Worm (Caenorhabditis elegans) whole organism, young adult: ENCODE measurements around the gene M28.9.

Source experiments
- B0035.1 ChIP-seq: sonication (generic microtip); optimal IDR thresholded peaks from 2 replicates; lab custom pipeline; 2016; ENCODE audit warnings: missing genetic modification characterization, mild to moderate bottlenecking, missing compliant biosample characterization, missing genotype, missing genetic modification reagents
- F10E7.11 ChIP-seq: sonication (generic microtip); optimal IDR thresholded peaks from 2 replicates; lab custom pipeline; 2017; ENCODE audit warnings: mild to moderate bottlenecking, missing genetic modification characterization, moderate library complexity, missing compliant biosample characterization
- F22D6.2 ChIP-seq: sonication (generic microtip); optimal IDR thresholded peaks from 2 replicates; lab custom pipeline; 2016; ENCODE audit warnings: mild to moderate bottlenecking, missing genetic modification characterization, missing compliant biosample characterization
- F23B12.7 ChIP-seq: sonication (generic microtip); optimal IDR thresholded peaks from 2 replicates; lab custom pipeline; 2017; ENCODE audit warnings: missing genetic modification characterization, mild to moderate bottlenecking, missing compliant biosample characterization, antibody characterized with exemption, moderate library complexity; ENCODE audit not compliant: insufficient read depth
- F37B4.10 ChIP-seq: fragments of 200-800 bp; sonication (Bioruptor generic); IDR thresholded peaks from 2 replicates; pipeline ENCODE4 v1.3.6; 2022; ENCODE audit warnings: missing genetic modification characterization, missing compliant biosample characterization
- F39B2.1 ChIP-seq: fragments of 200-800 bp; sonication (Bioruptor generic); IDR thresholded peaks from 2 replicates; pipeline ENCODE4 v1.3.6; 2022; ENCODE audit warnings: missing genetic modification reagents, missing genetic modification characterization, missing compliant biosample characterization
- F52B5.7 ChIP-seq: sonication (generic microtip); optimal IDR thresholded peaks from 2 replicates; lab custom pipeline; 2016; ENCODE audit warnings: mild to moderate bottlenecking, missing genetic modification characterization, missing compliant biosample characterization
- F57A8.1 ChIP-seq: fragments of 200-800 bp; sonication (Bioruptor generic); optimal IDR thresholded peaks from 2 replicates; lab custom pipeline; 2018; ENCODE audit warnings: mild to moderate bottlenecking, missing genetic modification characterization, moderate library complexity, missing compliant biosample characterization
- K11D2.4 ChIP-seq: fragments of 200-800 bp; sonication (Bioruptor generic); IDR thresholded peaks from 2 replicates; pipeline ENCODE4 v1.3.6; 2022; ENCODE audit warnings: missing genetic modification reagents, missing genetic modification characterization, missing compliant biosample characterization
- T07F8.4 ChIP-seq: sonication (generic microtip); optimal IDR thresholded peaks from 2 replicates; lab custom pipeline; 2016; ENCODE audit warnings: mild to moderate bottlenecking, missing genetic modification characterization, moderate library complexity, missing compliant biosample characterization
- Y56A3A.18 ChIP-seq: fragments of 200-800 bp; sonication (Bioruptor generic); IDR thresholded peaks from 2 replicates; pipeline ENCODE4 v1.3.6; 2022; ENCODE audit warnings: missing genetic modification reagents, missing genetic modification characterization, missing compliant biosample characterization
- ZK185.1 ChIP-seq: sonication (generic microtip); optimal IDR thresholded peaks from 2 replicates; lab custom pipeline; 2016; ENCODE audit warnings: mild to moderate bottlenecking, missing genetic modification characterization, missing compliant biosample characterization; ENCODE audit not compliant: poor library complexity, severe bottlenecking
- atf-7 ChIP-seq: sonication (generic microtip); optimal IDR thresholded peaks from 2 replicates; lab custom pipeline; 2017; ENCODE audit warnings: mild to moderate bottlenecking, missing genetic modification characterization, missing compliant biosample characterization
- attf-3 ChIP-seq: fragments of 200-800 bp; sonication (Bioruptor generic); conservative IDR thresholded peaks from 2 replicates; pipeline ENCODE4 v1.3.6; 2022; ENCODE audit warnings: missing genetic modification reagents, missing genetic modification characterization, missing compliant biosample characterization
- die-1 ChIP-seq: sonication (generic microtip); optimal IDR thresholded peaks from 2 replicates; lab custom pipeline; 2016; ENCODE audit warnings: missing genotype, mild to moderate bottlenecking, missing genetic modification characterization, missing compliant biosample characterization
- efl-1 ChIP-seq: fragments of 150-350 bp; optimal IDR thresholded peaks from 2 replicates; lab custom pipeline; 2014; ENCODE audit warnings: missing biosample characterization, missing genetic modification reagents, missing genetic modification characterization
- gei-17 ChIP-seq: fragments of 200-800 bp; sonication (Bioruptor generic); optimal IDR thresholded peaks from 2 replicates; lab custom pipeline; 2018; ENCODE audit warnings: mild to moderate bottlenecking, missing genetic modification characterization, missing compliant biosample characterization
- hmg-1.2 ChIP-seq: fragments of 200-800 bp; sonication (Bioruptor generic); IDR thresholded peaks from 2 replicates; pipeline ENCODE4 v1.3.6; 2022; ENCODE audit warnings: missing genetic modification reagents, missing genetic modification characterization, missing compliant biosample characterization
- hsf-1 ChIP-seq: fragments of 200-800 bp; sonication (Bioruptor generic); IDR thresholded peaks from 2 replicates; pipeline ENCODE4 v1.3.6; 2022; ENCODE audit warnings: missing genetic modification reagents, missing genetic modification characterization, missing compliant biosample characterization
- lag-1 ChIP-seq: fragments of 200-800 bp; sonication (Bioruptor generic); IDR thresholded peaks from 2 replicates; pipeline ENCODE4 v1.3.6; 2022; ENCODE audit warnings: missing genetic modification reagents, missing genetic modification characterization, missing compliant biosample characterization
- let-526 ChIP-seq: fragments of 200-800 bp; sonication (Bioruptor generic); IDR thresholded peaks from 2 replicates; pipeline ENCODE4 v1.3.6; 2022; ENCODE audit warnings: missing genetic modification reagents, missing genetic modification characterization, missing compliant biosample characterization
- lin-35 ChIP-seq, 3 experiments: fragments of 150-350 bp in 2 of 3; sonication (generic microtip) in 1 of 3; optimal IDR thresholded peaks; 2 replicates each; lab custom pipeline; 2014 to 2018; ENCODE audit warnings: missing biosample characterization in 3 of 3, missing genetic modification characterization in 3 of 3, missing genetic modification reagents in 3 of 3
- lin-40 ChIP-seq: sonication (generic microtip); optimal IDR thresholded peaks from 2 replicates; lab custom pipeline; 2016; ENCODE audit warnings: missing genetic modification characterization, mild to moderate bottlenecking, missing compliant biosample characterization, missing genotype, missing genetic modification reagents
- madf-3 ChIP-seq: fragments of 200-800 bp; sonication (Bioruptor generic); IDR thresholded peaks from 2 replicates; pipeline ENCODE4 v1.3.6; 2022; ENCODE audit warnings: missing genetic modification reagents, missing genetic modification characterization, missing compliant biosample characterization
- madf-8 ChIP-seq: fragments of 200-800 bp; sonication (Bioruptor generic); conservative IDR thresholded peaks from 2 replicates; pipeline ENCODE4 v1.3.6; 2022; ENCODE audit warnings: missing genetic modification reagents, missing genetic modification characterization, missing compliant biosample characterization
- mxl-1 ChIP-seq: sonication (generic microtip); optimal IDR thresholded peaks from 2 replicates; lab custom pipeline; 2016; ENCODE audit warnings: missing genetic modification characterization, missing compliant biosample characterization
- nfyb-1 ChIP-seq: fragments of 200-800 bp; sonication (Bioruptor generic); IDR thresholded peaks from 2 replicates; pipeline ENCODE4 v1.3.6; 2022; ENCODE audit warnings: missing genetic modification reagents, missing genetic modification characterization, missing compliant biosample characterization
- nhr-179 ChIP-seq: sonication (generic microtip); optimal IDR thresholded peaks from 2 replicates; lab custom pipeline; 2016; ENCODE audit warnings: mild to moderate bottlenecking, missing genetic modification characterization, missing compliant biosample characterization
- nhr-27 ChIP-seq: fragments of 200-800 bp; sonication (Bioruptor generic); optimal IDR thresholded peaks from 2 replicates; lab custom pipeline; 2018; ENCODE audit warnings: mild to moderate bottlenecking, missing genetic modification characterization, moderate library complexity, missing compliant biosample characterization
- nhr-90 ChIP-seq: sonication (generic microtip); optimal IDR thresholded peaks from 2 replicates; lab custom pipeline; 2016; ENCODE audit warnings: missing genotype, mild to moderate bottlenecking, missing genetic modification characterization, missing compliant biosample characterization
- pbrm-1 ChIP-seq: fragments of 200-800 bp; sonication (Bioruptor generic); IDR thresholded peaks from 2 replicates; pipeline ENCODE4 v1.3.6; 2022; ENCODE audit warnings: missing genetic modification reagents, missing genetic modification characterization, missing compliant biosample characterization
- pha-4 ChIP-seq: fragments of 150-350 bp; sonication (generic microtip); optimal IDR thresholded peaks from 2 replicates; lab custom pipeline; 2014; ENCODE audit warnings: missing biosample characterization, missing genetic modification reagents, missing genetic modification characterization
- sdz-38 ChIP-seq: sonication (generic microtip); optimal IDR thresholded peaks from 2 replicates; lab custom pipeline; 2016; ENCODE audit warnings: missing genotype, missing genetic modification characterization, missing compliant biosample characterization
- sea-2 ChIP-seq: fragments of 200-800 bp; sonication (Bioruptor generic); IDR thresholded peaks from 2 replicates; pipeline ENCODE4 v1.3.6; 2022; ENCODE audit warnings: missing genetic modification characterization, missing compliant biosample characterization
- tbx-9 ChIP-seq: sonication (generic microtip); optimal IDR thresholded peaks from 2 replicates; lab custom pipeline; 2016; ENCODE audit warnings: borderline replicate concordance, missing genetic modification characterization, inconsistent platforms, missing compliant biosample characterization
- ztf-22 ChIP-seq: fragments of 200-800 bp; sonication (Bioruptor generic); optimal IDR thresholded peaks from 2 replicates; lab custom pipeline; 2018; ENCODE audit warnings: mild to moderate bottlenecking, missing genetic modification characterization, moderate library complexity, missing compliant biosample characterization

Gene M28.9

DNA sequence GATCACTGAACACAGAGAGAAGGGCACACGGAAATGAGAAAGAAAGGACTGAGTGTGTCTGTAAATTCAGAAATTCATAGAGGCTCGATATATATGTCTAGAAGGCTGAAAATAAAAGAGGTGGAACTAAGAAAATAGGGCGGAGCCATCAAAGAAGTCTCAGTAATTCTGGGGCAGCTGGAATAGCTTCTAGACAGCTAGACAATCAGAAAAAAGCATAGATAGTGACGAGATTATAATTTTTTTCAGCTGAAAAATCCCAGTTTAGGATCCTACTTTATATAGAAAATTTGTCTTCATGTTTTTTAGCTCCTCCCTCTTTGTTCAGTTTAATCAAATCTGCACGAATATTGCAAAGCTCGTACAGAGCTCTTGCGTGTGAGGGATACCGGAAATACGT, 25.8 kb downstream of the M28.9 start, which contains the start of gene D2089.3:
TSS of gene D2089.3 (minus strand) at position 101 of the 400 bp plus-strand sequence.
- TF ChIP-seq B0035.1 (no peak), F22D6.2 (tag; lab: Kevin White, UChicago) (no peak), K11D2.4 (GFP tag; lab: Robert Waterston, UW) (no peak), lin-35 (GFP tag; optimal IDR thresholded peaks at IDR 0.05; lab: Kevin White, UChicago) (no peak), let-526 (GFP tag; lab: Robert Waterston, UW) (no peak), madf-8 (GFP tag; lab: Robert Waterston, UW) (no peak), pbrm-1 (GFP tag; lab: Robert Waterston, UW) (no peak), ZK185.1 (tag; lab: Kevin White, UChicago) (no peak), madf-3 (GFP tag; lab: Robert Waterston, UW) (no peak), F52B5.7 (tag; lab: Kevin White, UChicago) (no peak), efl-1 (GFP tag; lab: Kevin White, UChicago) (no peak), attf-3 (GFP tag; lab: Robert Waterston, UW) (no peak), nhr-90 (no peak), gei-17 (GFP tag; lab: Kevin White, UChicago) (no peak), sea-2 (GFP tag; lab: Robert Waterston, UW) (no peak), F23B12.7 (tag; lab: Kevin White, UChicago) (no peak), F37B4.10 (GFP tag; lab: Robert Waterston, UW) (no peak), lag-1 (GFP tag; lab: Robert Waterston, UW) (no peak), F39B2.1 (GFP tag; lab: Robert Waterston, UW) (no peak), T07F8.4 (tag; lab: Kevin White, UChicago) (no peak)

DNA sequence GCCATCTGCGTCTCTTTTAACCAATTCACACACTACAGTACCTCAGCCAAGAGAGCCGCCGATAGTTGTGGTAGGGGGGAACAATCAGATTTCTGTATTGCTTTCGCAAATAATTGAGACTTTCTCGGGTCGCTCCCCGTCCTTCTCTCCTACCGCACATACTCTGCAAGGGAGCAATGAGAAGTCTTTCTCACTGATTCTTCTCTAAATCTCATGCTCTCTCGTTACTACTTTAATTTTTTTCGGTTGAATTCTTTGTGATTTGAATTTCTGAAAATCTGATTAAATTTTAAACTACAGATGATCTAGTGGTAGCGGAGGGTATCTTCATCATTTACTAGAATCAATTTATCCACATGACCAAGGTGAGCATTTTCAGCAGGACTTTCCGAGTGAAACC, 36.1 kb downstream of the M28.9 start, which contains the start of gene ptb-1:
TSS of gene ptb-1 (plus strand) at position 301 of the 400 bp plus-strand sequence.
- TF ChIP-seq tbx-9 (tag; lab: Kevin White, UChicago), result no peak
- no peak for TF ChIP-seq lin-35 (GFP tag; optimal IDR thresholded peaks at IDR 0.05; lab: Kevin White, UChicago)
- no peak for TF ChIP-seq sdz-38 (tag; lab: Kevin White, UChicago)
- TF ChIP-seq nhr-27 (tag; lab: Kevin White, UChicago), result no peak
- no peak for TF ChIP-seq ZK185.1 (tag; lab: Kevin White, UChicago)
- TF ChIP-seq K11D2.4 (GFP tag; lab: Robert Waterston, UW), result no peak
- TF ChIP-seq atf-7 (tag; lab: Kevin White, UChicago), result no peak
- TF ChIP-seq lin-40 (tag; lab: Kevin White, UChicago), result no peak
- TF ChIP-seq pha-4 (tag; lab: Kevin White, UChicago), result no peak
- TF ChIP-seq nfyb-1 (GFP tag; lab: Robert Waterston, UW), result no peak
- TF ChIP-seq F10E7.11 (tag; lab: Kevin White, UChicago), result no peak
- TF ChIP-seq die-1 (tag; lab: Kevin White, UChicago), result no peak
- no peak for TF ChIP-seq F57A8.1 (GFP tag; lab: Kevin White, UChicago)

DNA sequence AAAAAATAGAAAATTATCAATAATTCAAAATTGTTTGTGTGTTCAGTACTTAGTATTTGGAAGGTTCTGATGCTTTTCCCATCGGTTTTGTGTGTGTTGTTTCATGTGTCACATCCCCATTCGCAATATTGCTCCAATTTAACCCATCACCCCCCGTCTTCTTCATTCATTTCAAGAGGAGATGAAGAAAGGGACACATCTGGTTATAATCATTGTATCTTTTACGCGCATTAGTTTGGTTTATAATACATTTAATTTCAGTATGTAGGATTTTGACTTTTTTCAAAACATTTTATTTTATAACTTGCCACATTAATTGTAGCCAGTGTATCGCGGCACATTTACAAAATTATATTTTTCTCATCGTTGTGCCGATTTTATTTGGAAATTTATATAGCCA, 40.9 kb downstream of the M28.9 start:
- no peak for TF ChIP-seq Y56A3A.18 (GFP tag; lab: Robert Waterston, UW)
- TF ChIP-seq nfyb-1 (GFP tag; lab: Robert Waterston, UW), result no peak
- no peak for TF ChIP-seq hmg-1.2 (GFP tag; lab: Robert Waterston, UW)
- TF ChIP-seq nhr-179 (tag; lab: Kevin White, UChicago), result no peak
- no peak for TF ChIP-seq ztf-22
- TF ChIP-seq mxl-1 (tag; lab: Kevin White, UChicago), result no peak
- TF ChIP-seq hsf-1 (GFP tag; lab: Robert Waterston, UW), result no peak
- TF ChIP-seq atf-7 (tag; lab: Kevin White, UChicago), result no peak
- TF ChIP-seq K11D2.4 (GFP tag; lab: Robert Waterston, UW), result no peak
